Worm (Caenorhabditis elegans) whole organism, midembryonic: ENCODE data around the gene nccd-1.

Experiments used
- cog-1 ChIP-seq: sonication (generic microtip); optimal IDR thresholded peaks from 2 replicates; lab custom pipeline; 2016; ENCODE audit warnings: missing genetic modification characterization, missing compliant biosample characterization
- flt-1 ChIP-seq: fragments of 200-800 bp; sonication (Bioruptor generic); IDR thresholded peaks from 2 replicates; pipeline ENCODE4 v1.3.6; 2022; ENCODE audit warnings: missing genetic modification characterization, missing compliant biosample characterization
- ref-1 ChIP-seq: fragments of 200-800 bp; sonication (Bioruptor generic); conservative IDR thresholded peaks from 2 replicates; pipeline ENCODE4 v1.3.6; 2022; ENCODE audit warnings: missing genetic modification reagents, missing genetic modification characterization, missing compliant biosample characterization
- ztf-23 ChIP-seq: fragments of 200-800 bp; sonication (Bioruptor generic); IDR thresholded peaks from 2 replicates; pipeline ENCODE4 v1.3.6; 2022; ENCODE audit warnings: missing genetic modification reagents, missing genetic modification characterization, missing compliant biosample characterization

DNA sequence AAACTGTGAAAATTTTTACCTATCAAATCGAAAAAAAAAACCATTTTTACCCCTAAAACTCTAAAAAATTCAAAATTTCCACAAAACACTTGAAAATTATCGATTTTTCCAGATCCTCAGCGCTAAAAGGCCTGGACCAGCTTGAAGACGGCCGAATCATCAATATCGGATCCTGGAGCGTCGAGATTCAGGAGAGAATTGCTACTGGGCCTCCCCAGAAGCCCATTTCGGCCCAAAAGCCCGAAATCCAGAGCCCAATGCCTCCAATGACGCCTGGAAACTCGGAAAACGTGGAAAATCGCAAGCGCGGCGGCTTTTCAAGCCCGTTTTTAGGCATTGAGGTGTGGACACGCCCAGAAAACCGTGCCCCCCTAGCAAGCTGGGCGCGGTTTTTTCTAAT is 36.1 kb upstream of the nccd-1 start:
- TF ChIP-seq ztf-23 (GFP tag; lab: Robert Waterston, UW) (no peak), flt-1 (GFP tag; lab: Robert Waterston, UW) (no peak), cog-1 (tag; lab: Kevin White, UChicago) (no peak), ref-1 (GFP tag; lab: Robert Waterston, UW) (no peak)
